Fruit fly (Drosophila melanogaster): Measurements from ENCODE around the gene dlt.

DNA sequence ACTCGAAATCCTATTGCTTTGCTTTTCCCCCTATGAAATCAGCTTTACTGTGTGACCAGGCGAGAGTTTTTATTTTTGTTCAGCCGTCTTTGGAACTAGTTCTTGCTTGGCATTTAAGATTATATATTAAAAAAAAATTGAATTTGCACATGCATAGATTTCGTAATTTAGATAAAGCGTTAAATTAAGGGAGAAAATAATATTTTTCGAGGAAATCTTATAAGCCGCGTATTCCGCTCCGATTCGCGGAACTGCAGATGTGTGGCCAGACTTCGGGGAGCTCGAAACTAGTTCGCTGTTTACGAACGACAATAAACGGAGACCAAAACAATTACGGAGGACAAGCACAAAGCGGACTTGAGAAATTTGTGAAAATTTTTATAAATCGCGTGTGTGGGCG lies 7.7 kb upstream of the dlt start, which contains the start of the genes JTBR and CG42676:
- TF ChIP-seq gl (tag; optimal IDR thresholded peaks at IDR 0.05) (no peak), CG8159 (tag; optimal IDR thresholded peaks at IDR 0.05) (no peak), rn (GFP tag; IDR thresholded peaks at IDR 0.05) (no peak), CG34367 (tag; optimal IDR thresholded peaks at IDR 0.05) (no peak), Snoo (tag; optimal IDR thresholded peaks at IDR 0.05) (no peak), Pif1A (GFP tag; optimal IDR thresholded peaks at IDR 0.05) (no peak), fd96Ca (GFP tag; IDR thresholded peaks at IDR 0.05) (no peak)

Data from whole organism, pupa.